Worm (Caenorhabditis elegans): ENCODE measurements around the gene cyp-29A2.

DNA sequence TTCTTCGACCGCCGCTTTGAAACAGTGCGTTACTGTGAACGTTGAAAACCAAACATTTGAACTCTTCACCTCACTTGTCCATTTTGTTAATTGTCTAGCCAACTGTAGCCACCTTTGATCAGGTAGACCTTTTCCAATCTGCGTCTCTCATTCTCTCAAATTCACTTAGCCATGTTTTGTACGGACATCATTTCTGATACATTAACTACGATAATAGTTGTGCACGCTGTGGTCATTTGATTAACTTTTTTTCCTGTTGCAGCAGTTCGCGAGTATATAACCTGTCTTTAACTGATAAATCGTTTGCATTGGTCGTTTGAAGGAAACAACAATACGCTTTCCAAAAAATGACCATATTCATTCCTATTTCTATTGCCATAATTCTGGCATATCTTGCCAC is at the start of gene cyp-29A2:
- no peak for TF ChIP-seq ekl-4 (GFP tag; IDR thresholded peaks at IDR 0.05)
- TF ChIP-seq zim-3 (tag; optimal IDR thresholded peaks at IDR 0.05), result no peak
- no peak for TF ChIP-seq let-526 (GFP tag; IDR thresholded peaks at IDR 0.05)
- no peak for TF ChIP-seq B0035.1 (tag; optimal IDR thresholded peaks at IDR 0.05)
- TF ChIP-seq snpc-4 (GFP tag; optimal IDR thresholded peaks at IDR 0.05), result no peak
- no peak for TF ChIP-seq snpc-4 (tag; optimal IDR thresholded peaks at IDR 0.05)
- no peak for TF ChIP-seq sptf-2 (GFP tag; optimal IDR thresholded peaks at IDR 0.05)
- TF ChIP-seq pha-4 (tag; optimal IDR thresholded peaks at IDR 0.05), result no peak
- TF ChIP-seq T07F8.4 (tag; optimal IDR thresholded peaks at IDR 0.05), result no peak
- TF ChIP-seq dpl-1 (GFP tag; optimal IDR thresholded peaks at IDR 0.05), result no peak
- no peak for TF ChIP-seq nfya-1 (tag; optimal IDR thresholded peaks at IDR 0.05; ENCODE audit: borderline replicate concordance, insufficient read depth)
- TF ChIP-seq ccch-3 (GFP tag; optimal IDR thresholded peaks at IDR 0.05), result no peak
- TF ChIP-seq die-1 (tag; optimal IDR thresholded peaks at IDR 0.05), result no peak
- no peak for TF ChIP-seq ama-1 (optimal IDR thresholded peaks at IDR 0.05)
- no peak for TF ChIP-seq ama-1 (GFP tag; optimal IDR thresholded peaks at IDR 0.05)
- no peak for TF ChIP-seq Y56A3A.18 (GFP tag; IDR thresholded peaks at IDR 0.05)
